Fruit fly (Drosophila melanogaster) whole organism, prepupa: ENCODE data around the gene Unc50.

ENCODE experiments used
- CG1621 ChIP-seq: fragments of 200-800 bp; sonication (Bioruptor generic); optimal IDR thresholded peaks from 3 replicates; lab custom pipeline; 2018; ENCODE audit warnings: missing biosample characterization, mild to moderate bottlenecking, missing genetic modification characterization
- CG32006 ChIP-seq: fragments of 200-800 bp; sonication (Bioruptor generic); optimal IDR thresholded peaks from 3 replicates; lab custom pipeline; 2017; ENCODE audit warnings: missing biosample characterization, mild to moderate bottlenecking, missing genetic modification characterization
- CG4318 ChIP-seq: fragments of 200-800 bp; sonication (Bioruptor generic); optimal IDR thresholded peaks from 3 replicates; lab custom pipeline; 2017; ENCODE audit warnings: missing biosample characterization, mild to moderate bottlenecking, missing genetic modification characterization
- CG6854 ChIP-seq: fragments of 200-800 bp; sonication (Bioruptor generic); optimal IDR thresholded peaks from 2 replicates; lab custom pipeline; 2017; ENCODE audit warnings: missing biosample characterization, mild to moderate bottlenecking, missing genetic modification characterization
- CG8319 ChIP-seq: fragments of 200-800 bp; sonication (Bioruptor generic); optimal IDR thresholded peaks from 3 replicates; lab custom pipeline; 2016; ENCODE audit warnings: missing biosample characterization, missing genetic modification characterization
- Ets96B ChIP-seq: fragments of 200-800 bp; optimal IDR thresholded peaks from 2 replicates; lab custom pipeline; 2019; ENCODE audit warnings: missing biosample characterization, mild to moderate bottlenecking, missing genetic modification characterization, moderate library complexity
- Hr4 ChIP-seq: fragments of 200-800 bp; sonication (Bioruptor generic); optimal IDR thresholded peaks from 3 replicates; lab custom pipeline; 2016; ENCODE audit warnings: missing biosample characterization, missing genetic modification characterization
- Sox102F ChIP-seq: fragments of 200-800 bp; sonication (Bioruptor generic); optimal IDR thresholded peaks from 2 replicates; lab custom pipeline; 2016; ENCODE audit warnings: missing biosample characterization, mild to moderate bottlenecking, missing genetic modification characterization
- dsx ChIP-seq: fragments of 200-800 bp; optimal IDR thresholded peaks from 3 replicates; lab custom pipeline; 2019; ENCODE audit warnings: missing biosample characterization, mild to moderate bottlenecking, missing genetic modification characterization, moderate library complexity; ENCODE audit not compliant: poor library complexity, severe bottlenecking
- lz ChIP-seq: fragments of 200-800 bp; sonication (Bioruptor generic); optimal IDR thresholded peaks from 3 replicates; lab custom pipeline; 2016; ENCODE audit warnings: missing biosample characterization, missing genetic modification characterization
- salr ChIP-seq, 2 experiments: fragments of 200-800 bp; sonication (Bioruptor generic); optimal IDR thresholded peaks; 3 replicates each; lab custom pipeline; 2016 to 2018; ENCODE audit warnings: missing biosample characterization in 2 of 2, missing genetic modification characterization in 2 of 2, mild to moderate bottlenecking in 1 of 2

DNA sequence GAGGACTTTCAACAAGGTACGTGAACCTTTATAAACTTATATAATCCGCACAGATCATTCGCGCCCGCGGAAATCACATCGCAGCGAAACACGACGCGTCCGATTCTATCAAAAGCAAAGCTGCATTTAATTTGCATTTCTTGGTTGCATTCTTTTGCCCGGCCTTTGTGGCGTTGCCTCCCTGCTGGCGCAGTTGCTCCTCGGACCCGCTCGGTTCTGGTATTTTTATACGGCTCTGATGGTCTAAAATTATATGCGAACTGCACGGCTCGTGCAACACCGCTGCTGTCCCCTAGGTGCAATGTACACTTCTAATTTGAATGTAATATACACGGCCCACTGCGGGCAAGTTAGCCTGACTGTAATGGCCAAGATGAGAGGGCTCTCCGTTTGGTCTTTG, 41.9 kb upstream of the Unc50 start, which contains the start of gene Cks85A:
- TF ChIP-seq Sox102F (GFP tag; lab: Kevin White, UChicago), result no peak
- TF ChIP-seq CG32006 (GFP tag; lab: Kevin White, UChicago), result no peak
- no peak for TF ChIP-seq salr (GFP tag; optimal IDR thresholded peaks at IDR 0.05; lab: Kevin White, UChicago)
- TF ChIP-seq Ets96B (tag; lab: Kevin White, UChicago), result no peak
- no peak for TF ChIP-seq CG1621 (tag; lab: Kevin White, UChicago)
- no peak for TF ChIP-seq Hr4
- TF ChIP-seq dsx, result no peak
- no peak for TF ChIP-seq CG8319 (GFP tag; lab: Kevin White, UChicago)
- no peak for TF ChIP-seq lz
- TF ChIP-seq CG4318 (GFP tag; lab: Kevin White, UChicago), result no peak
- TF ChIP-seq CG6854, result no peak
